Fruit fly (Drosophila melanogaster) whole organism, pupa: Measurements from ENCODE around the gene CG32023.

ENCODE experiments used
- CG10348 ChIP-seq: fragments of 200-800 bp; sonication (Bioruptor generic); IDR thresholded peaks from 2 replicates; pipeline ENCODE4 v1.3.6; 2022; ENCODE audit warnings: missing biosample characterization, missing genetic modification characterization
- CG12605 ChIP-seq: fragments of 200-800 bp; sonication (Bioruptor generic); IDR thresholded peaks from 2 replicates; pipeline ENCODE4 v1.3.6; 2022; ENCODE audit warnings: missing biosample characterization, missing genetic modification characterization
- CG13204 ChIP-seq: fragments of 200-800 bp; sonication (Bioruptor generic); optimal IDR thresholded peaks from 2 replicates; lab custom pipeline; 2018; ENCODE audit warnings: missing biosample characterization, mild to moderate bottlenecking, missing genetic modification characterization, moderate library complexity
- CG14655 ChIP-seq: fragments of 200-800 bp; sonication (Bioruptor generic); optimal IDR thresholded peaks from 3 replicates; lab custom pipeline; 2017; ENCODE audit warnings: mild to moderate bottlenecking, missing biosample characterization, missing genetic modification reagents, missing genetic modification characterization
- CG4496 ChIP-seq: fragments of 200-800 bp; sonication (Bioruptor generic); IDR thresholded peaks from 3 replicates; pipeline ENCODE4 v1.3.6; 2022; ENCODE audit warnings: missing biosample characterization, missing genetic modification characterization
- CG8301 ChIP-seq: fragments of 200-800 bp; sonication (Bioruptor generic); optimal IDR thresholded peaks from 2 replicates; lab custom pipeline; 2018; ENCODE audit warnings: missing biosample characterization, mild to moderate bottlenecking, missing genetic modification characterization
- CG9948 ChIP-seq: fragments of 200-800 bp; sonication (Bioruptor generic); optimal IDR thresholded peaks from 2 replicates; lab custom pipeline; 2018; ENCODE audit warnings: missing biosample characterization, mild to moderate bottlenecking, missing genetic modification characterization, moderate library complexity
- EcR ChIP-seq: fragments of 200-800 bp; sonication (Bioruptor generic); optimal IDR thresholded peaks from 3 replicates; lab custom pipeline; 2019; ENCODE audit warnings: missing biosample characterization, missing genetic modification characterization, mild to moderate bottlenecking, moderate library complexity, missing genetic modification reagents
- Pif1B ChIP-seq: fragments of 200-800 bp; sonication (Bioruptor generic); optimal IDR thresholded peaks from 3 replicates; lab custom pipeline; 2016; ENCODE audit warnings: missing biosample characterization, missing genetic modification characterization
- Snoo ChIP-seq: fragments of 200-800 bp; sonication (Bioruptor generic); optimal IDR thresholded peaks from 3 replicates; lab custom pipeline; 2017; ENCODE audit warnings: missing biosample characterization, mild to moderate bottlenecking, missing genetic modification characterization, inconsistent platforms

dm6 chr3L:8826038-8826437 lies 22.1 kb upstream of the CG32023 start:
- TF ChIP-seq CG13204 (GFP tag; lab: Kevin White, UChicago) (no peak), Snoo (tag; lab: Kevin White, UChicago) (no peak), CG10348 (GFP tag; lab: Robert Waterston, UW) (no peak), CG14655 (no peak), CG12605 (GFP tag; lab: Robert Waterston, UW) (no peak), EcR (GFP tag; lab: Kevin White, UChicago) (no peak), CG4496 (GFP tag; lab: Robert Waterston, UW) (no peak), Pif1B (GFP tag; lab: Kevin White, UChicago) (no peak), CG8301 (tag; lab: Kevin White, UChicago) (no peak), CG9948 (tag; lab: Kevin White, UChicago) (no peak)
